Worm (Caenorhabditis elegans) whole organism, late embryonic: ENCODE data around the gene K09F6.15.
A peak's percentile ranks its signal among the peaks of the same experiment; 100 is the strongest.
"Not testable (repeated sequence)": the region's sequence is repeated elsewhere in the genome, so short reads cannot be mapped to it uniquely, and the experiment has no call there.

Experiments
- C38D4.7 ChIP-seq: fragments of 200-800 bp; sonication (Bioruptor generic); optimal IDR thresholded peaks from 2 replicates; lab custom pipeline; 2018; ENCODE audit warnings: mild to moderate bottlenecking, missing genetic modification characterization, moderate library complexity, missing compliant biosample characterization
- K09A11.1 ChIP-seq: sonication (generic microtip); optimal IDR thresholded peaks from 2 replicates; lab custom pipeline; 2017; ENCODE audit warnings: antibody characterized with exemption, mild to moderate bottlenecking, missing genetic modification characterization, missing compliant biosample characterization; ENCODE audit not compliant: insufficient read depth
- T23F11.4 ChIP-seq: fragments of 200-800 bp; sonication (Bioruptor generic); optimal IDR thresholded peaks from 2 replicates; lab custom pipeline; 2018; ENCODE audit warnings: mild to moderate bottlenecking, missing genetic modification characterization, missing compliant biosample characterization
- Y22D7AL.16 ChIP-seq: sonication (generic microtip); optimal IDR thresholded peaks from 2 replicates; lab custom pipeline; 2016; ENCODE audit warnings: missing genetic modification characterization, missing compliant biosample characterization
- ama-1 ChIP-seq: fragments of 150-350 bp; optimal IDR thresholded peaks from 2 replicates; lab custom pipeline; 2014
- ceh-30 ChIP-seq: fragments of 150-350 bp; optimal IDR thresholded peaks from 2 replicates; lab custom pipeline; 2014; ENCODE audit warnings: missing biosample characterization, missing genetic modification characterization
- ceh-31 ChIP-seq: sonication (generic microtip); optimal IDR thresholded peaks from 2 replicates; lab custom pipeline; 2016; ENCODE audit warnings: missing genetic modification characterization, missing compliant biosample characterization
- ceh-34 ChIP-seq: sonication (generic microtip); optimal IDR thresholded peaks from 2 replicates; lab custom pipeline; 2016; ENCODE audit warnings: mild to moderate bottlenecking, missing genetic modification characterization, missing compliant biosample characterization
- ceh-45 ChIP-seq: fragments of 200-800 bp; sonication (Bioruptor generic); IDR thresholded peaks from 2 replicates; pipeline ENCODE4 v1.3.6; 2022; ENCODE audit warnings: missing genetic modification reagents, missing genetic modification characterization, missing compliant biosample characterization
- ceh-48 ChIP-seq: sonication (generic microtip); optimal IDR thresholded peaks from 2 replicates; lab custom pipeline; 2016; ENCODE audit warnings: missing genetic modification characterization, inconsistent platforms, missing compliant biosample characterization
- ceh-9 ChIP-seq: sonication (generic microtip); optimal IDR thresholded peaks from 2 replicates; lab custom pipeline; 2016; ENCODE audit warnings: mild to moderate bottlenecking, missing genetic modification characterization, inconsistent platforms, missing compliant biosample characterization
- che-1 ChIP-seq: sonication (generic microtip); optimal IDR thresholded peaks from 2 replicates; lab custom pipeline; 2016; ENCODE audit warnings: mild to moderate bottlenecking, missing genetic modification characterization, missing compliant biosample characterization
- dmd-4 ChIP-seq: sonication (generic microtip); optimal IDR thresholded peaks from 2 replicates; lab custom pipeline; 2016; ENCODE audit warnings: borderline replicate concordance, missing genetic modification characterization, missing compliant biosample characterization
- elt-2 ChIP-seq: sonication (generic microtip); optimal IDR thresholded peaks from 2 replicates; lab custom pipeline; 2016; ENCODE audit warnings: missing genetic modification reagents, missing genetic modification characterization, missing compliant biosample characterization
- elt-4 ChIP-seq: sonication (generic microtip); optimal IDR thresholded peaks from 2 replicates; lab custom pipeline; 2016; ENCODE audit warnings: missing genetic modification characterization, missing compliant biosample characterization
- eyg-1 ChIP-seq: sonication (generic microtip); optimal IDR thresholded peaks from 2 replicates; lab custom pipeline; 2016; ENCODE audit warnings: missing genotype, missing genetic modification characterization, missing compliant biosample characterization
- fax-1 ChIP-seq: sonication (generic microtip); optimal IDR thresholded peaks from 2 replicates; lab custom pipeline; 2016; ENCODE audit warnings: missing genotype, missing genetic modification characterization, missing compliant biosample characterization
- fkh-10 ChIP-seq: fragments of 150-350 bp; optimal IDR thresholded peaks from 2 replicates; lab custom pipeline; 2014; ENCODE audit warnings: missing biosample characterization, missing genetic modification reagents, missing genetic modification characterization
- fkh-6 ChIP-seq: sonication (generic microtip); optimal IDR thresholded peaks from 2 replicates; lab custom pipeline; 2016; ENCODE audit warnings: missing genetic modification characterization, missing compliant biosample characterization
- hlh-13 ChIP-seq: fragments of 200-800 bp; sonication (Bioruptor generic); optimal IDR thresholded peaks from 2 replicates; lab custom pipeline; 2018; ENCODE audit warnings: mild to moderate bottlenecking, missing genetic modification characterization, missing compliant biosample characterization
- mec-3 ChIP-seq: sonication (generic microtip); optimal IDR thresholded peaks from 2 replicates; lab custom pipeline; 2016; ENCODE audit warnings: borderline replicate concordance, missing genetic modification characterization, missing compliant biosample characterization
- nhr-11 ChIP-seq: fragments of 150-350 bp; optimal IDR thresholded peaks from 2 replicates; lab custom pipeline; 2014; ENCODE audit warnings: missing biosample characterization, missing genetic modification characterization
- pat-9 ChIP-seq: fragments of 200-800 bp; sonication (Bioruptor generic); optimal IDR thresholded peaks from 2 replicates; lab custom pipeline; 2018; ENCODE audit warnings: mild to moderate bottlenecking, missing genetic modification characterization, moderate library complexity, missing compliant biosample characterization
- pqm-1 ChIP-seq: sonication (generic microtip); optimal IDR thresholded peaks from 2 replicates; lab custom pipeline; 2016; ENCODE audit warnings: missing genetic modification characterization, missing compliant biosample characterization
- ref-2 ChIP-seq: sonication (generic microtip); optimal IDR thresholded peaks from 2 replicates; lab custom pipeline; 2016; ENCODE audit warnings: missing genetic modification characterization, missing compliant biosample characterization
- rnt-1 ChIP-seq: sonication (generic microtip); optimal IDR thresholded peaks from 2 replicates; lab custom pipeline; 2016; ENCODE audit warnings: missing genetic modification characterization, missing compliant biosample characterization
- sdc-2 ChIP-seq: sonication (generic microtip); optimal IDR thresholded peaks from 2 replicates; lab custom pipeline; 2016; ENCODE audit warnings: missing genotype, missing genetic modification characterization, missing compliant biosample characterization
- sox-2 ChIP-seq: fragments of 200-800 bp; sonication (Bioruptor generic); IDR thresholded peaks from 2 replicates; pipeline ENCODE4 v1.3.6; 2022; ENCODE audit warnings: missing genetic modification reagents, missing genetic modification characterization, missing compliant biosample characterization
- syd-9 ChIP-seq: sonication (generic microtip); optimal IDR thresholded peaks from 2 replicates; lab custom pipeline; 2016; ENCODE audit warnings: mild to moderate bottlenecking, missing genetic modification characterization, moderate library complexity, missing compliant biosample characterization
- tbx-7 ChIP-seq: sonication (generic microtip); optimal IDR thresholded peaks from 2 replicates; lab custom pipeline; 2016; ENCODE audit warnings: missing genotype, missing genetic modification characterization, missing compliant biosample characterization
- unc-55 ChIP-seq: sonication (generic microtip); optimal IDR thresholded peaks from 2 replicates; lab custom pipeline; 2017; ENCODE audit warnings: missing biosample characterization, missing genetic modification reagents, missing genetic modification characterization
- unc-86 ChIP-seq: sonication (generic microtip); optimal IDR thresholded peaks from 2 replicates; lab custom pipeline; 2016; ENCODE audit warnings: missing genetic modification characterization, missing compliant biosample characterization
- ztf-16 ChIP-seq: sonication (generic microtip); optimal IDR thresholded peaks from 2 replicates; lab custom pipeline; 2017; ENCODE audit warnings: missing genetic modification characterization, missing compliant biosample characterization

Gene K09F6.15

ce11 chrII:2243342-2243741 lies 34.0 kb downstream of the K09F6.15 start, which contains the start of gene F54A3.2:
F54A3.2 (plus strand) TSS chrII:2243642.
- TF ChIP-seq tbx-7 (no peak), eyg-1 (no peak), sdc-2 (tag; lab: Kevin White, UChicago) (no peak), ztf-16 (no peak), ceh-45 (GFP tag; lab: Robert Waterston, UW) (no peak), fkh-6 (tag; lab: Kevin White, UChicago) (no peak), che-1 (tag; lab: Kevin White, UChicago) (no peak), dmd-4 (tag; lab: Kevin White, UChicago) (no peak), K09A11.1 (tag; lab: Kevin White, UChicago) (no peak), ceh-31 (tag; lab: Kevin White, UChicago) (no peak), T23F11.4 (GFP tag; lab: Kevin White, UChicago) (no peak), ama-1 (lab: Kevin White, UChicago) (no peak), ceh-34 (tag; lab: Kevin White, UChicago) (no peak), fax-1 (tag; lab: Kevin White, UChicago) (no peak)

ce11 chrII:2236352-2236751 lies 41.0 kb downstream of the K09F6.15 start:
- TF ChIP-seq ama-1 (lab: Kevin White, UChicago), result no peak
- peak; percentile 1 for TF ChIP-seq ceh-48 (tag; lab: Kevin White, UChicago)

DNA sequence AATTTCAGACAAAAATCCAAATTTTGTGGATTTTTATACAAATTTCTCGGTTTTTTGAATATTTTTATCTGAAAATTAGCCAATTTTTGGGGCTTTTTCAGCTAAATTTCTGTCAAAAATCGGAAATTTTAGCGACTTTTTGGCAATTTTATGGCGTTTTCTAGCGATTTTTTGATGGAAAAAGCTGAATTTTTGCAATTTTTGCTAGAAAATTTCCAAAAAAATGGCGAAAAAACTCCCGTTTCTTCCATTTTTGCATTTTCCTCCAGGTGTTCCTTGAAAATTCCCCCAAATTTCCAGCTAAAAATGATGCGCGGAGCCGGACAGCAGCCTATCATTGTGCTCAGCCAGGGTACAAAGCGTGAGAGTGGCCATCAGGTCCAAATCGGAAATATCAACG lies 44.1 kb downstream of the K09F6.15 start, which contains the start of gene cct-3:
Gene cct-3, plus strand, starts transcription at position 301 of the 400 bp plus-strand sequence.
- TF ChIP-seq ceh-31 (tag; lab: Kevin White, UChicago) (no peak), Y22D7AL.16 (tag; lab: Kevin White, UChicago) (no peak), ceh-9 (tag; lab: Kevin White, UChicago) (no peak), elt-4 (tag; lab: Kevin White, UChicago) (no peak)

ce11 chrII:2232429-2232828 lies 44.9 kb downstream of the K09F6.15 start, which contains the start of gene F54A3.6:
F54A3.6 (minus strand) TSS chrII:2232470.
- not testable (repeated sequence) for TF ChIP-seq unc-86, nhr-11, tbx-7

DNA sequence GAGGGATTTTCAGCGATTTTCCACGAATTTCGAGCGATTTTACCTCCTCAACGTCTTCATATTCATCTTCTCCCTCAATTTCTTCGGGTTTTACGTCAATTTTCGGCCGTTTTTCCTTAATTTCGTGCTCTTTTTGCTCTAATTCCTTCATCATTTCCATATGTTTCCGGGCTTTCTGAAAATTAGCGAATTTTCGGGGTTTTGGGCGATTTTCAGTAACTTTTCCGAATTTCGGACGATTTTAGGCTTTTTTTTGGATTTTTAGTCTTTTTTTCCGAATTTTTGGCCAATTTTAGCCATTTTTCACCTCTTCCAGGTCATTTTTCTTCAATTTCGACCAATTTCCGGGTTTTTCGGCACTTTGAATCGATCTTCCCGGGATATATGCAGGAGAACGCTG lies 47.0 kb downstream of the K09F6.15 start:
- TF ChIP-seq ceh-9 (tag; lab: Kevin White, UChicago) (no peak), ceh-45 (GFP tag; lab: Robert Waterston, UW) (no peak), rnt-1 (tag; lab: Kevin White, UChicago) (no peak), sox-2 (GFP tag; lab: Robert Waterston, UW) (no peak), hlh-13 (GFP tag; lab: Kevin White, UChicago) (no peak), nhr-11 (no peak), K09A11.1 (tag; lab: Kevin White, UChicago) (no peak), fax-1 (tag; lab: Kevin White, UChicago) (no peak), mec-3 (no peak), elt-2 (no peak), ztf-16 (no peak), syd-9 (tag; lab: Kevin White, UChicago) (no peak), pqm-1 (tag; lab: Kevin White, UChicago) (no peak), pat-9 (tag; lab: Kevin White, UChicago) (no peak), ceh-30 (tag; lab: Kevin White, UChicago) (no peak), unc-55 (GFP tag; lab: Kevin White, UChicago) (no peak), C38D4.7 (GFP tag; lab: Kevin White, UChicago) (no peak), fkh-10 (no peak), ref-2 (tag; lab: Kevin White, UChicago) (no peak), tbx-7 (no peak)
